Fruit fly (Drosophila melanogaster): Measurements from ENCODE around the gene spidey.

Gene spidey

dm6 chrX:7908239-7909068 lies at the start of gene spidey, which contains the start of gene dpr14:
Gene spidey, plus strand, starts transcription at chrX:7908931.
Gene dpr14, minus strand, starts transcription at chrX:7908286.
- TF ChIP-seq Dfd (GFP tag; optimal IDR thresholded peaks at IDR 0.05) (no peak), Mio (GFP tag; optimal IDR thresholded peaks at IDR 0.05) (peak; percentile 22), Vsx2 (GFP tag; optimal IDR thresholded peaks at IDR 0.05; ENCODE audit: partially characterized antibody) (peak; percentile 65), Hr83 (GFP tag; optimal IDR thresholded peaks at IDR 0.05; ENCODE audit: poor library complexity, severe bottlenecking) (no peak), pan (optimal IDR thresholded peaks at IDR 0.05) (no peak), CG9705 (GFP tag; optimal IDR thresholded peaks at IDR 0.05) (peak; percentile 65), Sp1 (GFP tag; optimal IDR thresholded peaks at IDR 0.05) (peak; percentile 81), woc (GFP tag; optimal IDR thresholded peaks at IDR 0.05) (peak; percentile 71), usp (GFP tag; optimal IDR thresholded peaks at IDR 0.05) (no peak), dsf (GFP tag; optimal IDR thresholded peaks at IDR 0.05; ENCODE audit: borderline replicate concordance) (no peak), ey (GFP tag; optimal IDR thresholded peaks at IDR 0.05) (peak; percentile 83), fru (GFP tag; optimal IDR thresholded peaks at IDR 0.05) (peak; percentile 86), Myc (optimal IDR thresholded peaks at IDR 0.05) (no peak), GATAd (GFP tag; optimal IDR thresholded peaks at IDR 0.05) (no peak), CrebA (GFP tag; optimal IDR thresholded peaks at IDR 0.05; ENCODE audit: borderline replicate concordance) (no peak), dmrt93B (GFP tag; optimal IDR thresholded peaks at IDR 0.05) (peak; percentile 62), dl (GFP tag; optimal IDR thresholded peaks at IDR 0.05; ENCODE audit: insufficient read depth in 1 of 2, partially characterized antibody in 2 of 2) (no peak), sage (GFP tag; optimal IDR thresholded peaks at IDR 0.05) (no peak), CG32264 (GFP tag; optimal IDR thresholded peaks at IDR 0.05) (peak; percentile 39), Hr78 (GFP tag; optimal IDR thresholded peaks at IDR 0.05) (no peak), sv (GFP tag; optimal IDR thresholded peaks at IDR 0.05) (peak; percentile 80), rgr (GFP tag; optimal IDR thresholded peaks at IDR 0.05) (peak; percentile 79), OdsH (GFP tag; optimal IDR thresholded peaks at IDR 0.05) (peak; percentile 71), HLH106 (tag; optimal IDR thresholded peaks at IDR 0.05) (peak; percentile 83), tai (GFP tag; optimal IDR thresholded peaks at IDR 0.05) (no peak), br (GFP tag; optimal IDR thresholded peaks at IDR 0.05) (peak; percentile 77), h (GFP tag; optimal IDR thresholded peaks at IDR 0.05) (peak; percentile 85), Abd-B (GFP tag; optimal IDR thresholded peaks at IDR 0.05) (no peak), psq (GFP tag; optimal IDR thresholded peaks at IDR 0.05) (peak; percentile 64), jim (GFP tag; optimal IDR thresholded peaks at IDR 0.05) (no peak), Rel (GFP tag; optimal IDR thresholded peaks at IDR 0.05) (no peak), Rel (tag; optimal IDR thresholded peaks at IDR 0.05) (peak; percentile 82), foxo (GFP tag; optimal IDR thresholded peaks at IDR 0.05) (peak in 1 of 2 experiments; percentile 79), brk (GFP tag; optimal IDR thresholded peaks at IDR 0.05) (no peak), Hnf4 (GFP tag; optimal IDR thresholded peaks at IDR 0.05) (peak; percentile 70), Jra (GFP tag; optimal IDR thresholded peaks at IDR 0.05) (peak; percentile 39), lola (GFP tag; optimal IDR thresholded peaks at IDR 0.05) (no peak), Dif (GFP tag; optimal IDR thresholded peaks at IDR 0.05; ENCODE audit: partially characterized antibody) (peak; percentile 36), N (GFP tag; optimal IDR thresholded peaks at IDR 0.05) (no peak)

dm6 chrX:7866868-7867267 lies 41.9 kb upstream of the spidey start, which contains the start of gene Ir7b:
Gene Ir7b, minus strand, starts transcription at chrX:7866968.
- no peak for TF ChIP-seq HLH106 (tag; optimal IDR thresholded peaks at IDR 0.05)
- no peak for TF ChIP-seq sage (GFP tag; optimal IDR thresholded peaks at IDR 0.05)
- TF ChIP-seq ey (GFP tag; optimal IDR thresholded peaks at IDR 0.05): no peak
- TF ChIP-seq Rel (GFP tag; optimal IDR thresholded peaks at IDR 0.05): no peak
- TF ChIP-seq Rel (tag; optimal IDR thresholded peaks at IDR 0.05): no peak
- TF ChIP-seq dl (GFP tag; optimal IDR thresholded peaks at IDR 0.05; ENCODE audit: insufficient read depth in 1 of 2, partially characterized antibody in 2 of 2): no peak
- TF ChIP-seq Hr83 (GFP tag; optimal IDR thresholded peaks at IDR 0.05; ENCODE audit: poor library complexity, severe bottlenecking): no peak
- no peak for TF ChIP-seq pan (optimal IDR thresholded peaks at IDR 0.05)
- no peak for TF ChIP-seq tai (GFP tag; optimal IDR thresholded peaks at IDR 0.05)
- no peak for TF ChIP-seq Myc (optimal IDR thresholded peaks at IDR 0.05)
- no peak for TF ChIP-seq Sp1 (GFP tag; optimal IDR thresholded peaks at IDR 0.05)
- no peak for TF ChIP-seq CG32264 (GFP tag; optimal IDR thresholded peaks at IDR 0.05)
- TF ChIP-seq Vsx2 (GFP tag; optimal IDR thresholded peaks at IDR 0.05; ENCODE audit: partially characterized antibody): no peak

Data from whole organism, wandering third instar larva.